Fruit fly (Drosophila melanogaster) whole organism, prepupa: ENCODE measurements around the gene CHKov1.

Source experiments
- Blimp-1 ChIP-seq: fragments of 200-800 bp; sonication (Bioruptor generic); optimal IDR thresholded peaks from 3 replicates; lab custom pipeline; 2017; ENCODE audit warnings: missing biosample characterization, missing genetic modification characterization, mild to moderate bottlenecking, moderate library complexity, missing genetic modification reagents
- CG10631 ChIP-seq: fragments of 200-800 bp; sonication (Bioruptor generic); optimal IDR thresholded peaks from 2 replicates; lab custom pipeline; 2016; ENCODE audit warnings: missing biosample characterization, missing genetic modification characterization
- CG10669 ChIP-seq: fragments of 200-800 bp; sonication (Bioruptor generic); optimal IDR thresholded peaks from 3 replicates; lab custom pipeline; 2018; ENCODE audit warnings: missing biosample characterization, mild to moderate bottlenecking, missing genetic modification characterization, moderate library complexity
- CG11294 ChIP-seq: fragments of 200-800 bp; sonication (Bioruptor generic); IDR thresholded peaks from 2 replicates; pipeline ENCODE4 v1.3.6; 2022; ENCODE audit warnings: missing biosample characterization, missing genetic modification characterization
- CG11902 ChIP-seq: fragments of 200-800 bp; sonication (Bioruptor generic); optimal IDR thresholded peaks from 3 replicates; lab custom pipeline; 2016; ENCODE audit warnings: missing biosample characterization, missing genetic modification characterization
- CG15336 ChIP-seq: fragments of 200-800 bp; sonication (Bioruptor generic); IDR thresholded peaks from 2 replicates; pipeline ENCODE4 v1.3.6; 2022; ENCODE audit warnings: missing biosample characterization, missing genetic modification characterization
- CG1621 ChIP-seq: fragments of 200-800 bp; sonication (Bioruptor generic); optimal IDR thresholded peaks from 3 replicates; lab custom pipeline; 2018; ENCODE audit warnings: missing biosample characterization, mild to moderate bottlenecking, missing genetic modification characterization
- CG16779 ChIP-seq: fragments of 200-800 bp; sonication (Bioruptor generic); optimal IDR thresholded peaks from 3 replicates; lab custom pipeline; 2017; ENCODE audit warnings: missing biosample characterization, mild to moderate bottlenecking, missing genetic modification characterization
- CG3032 ChIP-seq: fragments of 200-800 bp; optimal IDR thresholded peaks from 2 replicates; lab custom pipeline; 2019; ENCODE audit warnings: missing biosample characterization, mild to moderate bottlenecking, missing genetic modification characterization, moderate library complexity
- CG31627 ChIP-seq: fragments of 200-800 bp; sonication (Bioruptor generic); optimal IDR thresholded peaks from 3 replicates; lab custom pipeline; 2016; ENCODE audit warnings: missing biosample characterization, missing genetic modification characterization
- CG34406 ChIP-seq: fragments of 200-800 bp; sonication (Bioruptor generic); optimal IDR thresholded peaks from 3 replicates; lab custom pipeline; 2016; ENCODE audit warnings: missing biosample characterization, missing genetic modification characterization
- CG3919 ChIP-seq: fragments of 200-800 bp; sonication (Bioruptor generic); optimal IDR thresholded peaks from 3 replicates; lab custom pipeline; 2016; ENCODE audit warnings: missing biosample characterization, missing genetic modification characterization
- CG6163 ChIP-seq: fragments of 200-800 bp; sonication (Bioruptor generic); IDR thresholded peaks from 3 replicates; pipeline ENCODE4 v1.3.6; 2022; ENCODE audit warnings: missing biosample characterization, missing genetic modification characterization
- CG6792 ChIP-seq: fragments of 200-800 bp; sonication (Bioruptor generic); optimal IDR thresholded peaks from 3 replicates; lab custom pipeline; 2016; ENCODE audit warnings: missing biosample characterization, missing genetic modification characterization
- CG6808 ChIP-seq: fragments of 200-800 bp; sonication (Bioruptor generic); optimal IDR thresholded peaks from 3 replicates; lab custom pipeline; 2017; ENCODE audit warnings: missing biosample characterization, missing genetic modification characterization, mild to moderate bottlenecking, moderate library complexity, missing genetic modification reagents
- CG6854 ChIP-seq: fragments of 200-800 bp; sonication (Bioruptor generic); optimal IDR thresholded peaks from 2 replicates; lab custom pipeline; 2017; ENCODE audit warnings: missing biosample characterization, mild to moderate bottlenecking, missing genetic modification characterization
- CG7368 ChIP-seq: fragments of 200-800 bp; sonication (Bioruptor generic); optimal IDR thresholded peaks from 3 replicates; lab custom pipeline; 2016; ENCODE audit warnings: missing biosample characterization, missing genetic modification characterization
- CG8119 ChIP-seq: fragments of 200-800 bp; sonication (Bioruptor generic); IDR thresholded peaks from 3 replicates; pipeline ENCODE4 v1.3.6; 2022; ENCODE audit warnings: missing biosample characterization, missing genetic modification characterization
- CG8632 ChIP-seq: fragments of 200-800 bp; sonication (Bioruptor generic); optimal IDR thresholded peaks from 3 replicates; lab custom pipeline; 2016; ENCODE audit warnings: missing biosample characterization, missing genetic modification characterization
- CG9139 ChIP-seq: fragments of 200-800 bp; sonication (Bioruptor generic); optimal IDR thresholded peaks from 3 replicates; lab custom pipeline; 2017; ENCODE audit warnings: missing biosample characterization, mild to moderate bottlenecking, missing genetic modification characterization
- Eip75B ChIP-seq: fragments of 200-800 bp; sonication (Bioruptor generic); optimal IDR thresholded peaks from 3 replicates; lab custom pipeline; 2016; ENCODE audit warnings: missing biosample characterization, missing genetic modification characterization
- Eip78C ChIP-seq: fragments of 200-800 bp; sonication (Bioruptor generic); peaks from one replicate; lab custom pipeline; 2016; ENCODE audit warnings: missing biosample characterization, missing genetic modification characterization
- Eip93F ChIP-seq: fragments of 200-800 bp; sonication (Bioruptor generic); optimal IDR thresholded peaks from 2 replicates; lab custom pipeline; 2016; ENCODE audit warnings: missing biosample characterization, mild to moderate bottlenecking, missing genetic modification characterization
- Ets21C ChIP-seq: fragments of 200-800 bp; sonication (Bioruptor generic); optimal IDR thresholded peaks from 3 replicates; lab custom pipeline; 2016; ENCODE audit warnings: missing biosample characterization, missing genetic modification characterization
- Ets96B ChIP-seq: fragments of 200-800 bp; optimal IDR thresholded peaks from 2 replicates; lab custom pipeline; 2019; ENCODE audit warnings: missing biosample characterization, mild to moderate bottlenecking, missing genetic modification characterization, moderate library complexity
- Gug ChIP-seq: fragments of 200-800 bp; sonication (Bioruptor generic); IDR thresholded peaks from 2 replicates; pipeline ENCODE4 v1.3.6; 2022; ENCODE audit warnings: missing biosample characterization, missing genetic modification characterization
- Hr38 ChIP-seq: sonication (Bioruptor generic); optimal IDR thresholded peaks from 2 replicates; lab custom pipeline; 2016; ENCODE audit warnings: missing biosample characterization, missing genetic modification characterization
- Hr39 ChIP-seq: fragments of 200-800 bp; sonication (Bioruptor generic); optimal IDR thresholded peaks from 2 replicates; lab custom pipeline; 2016; ENCODE audit warnings: missing biosample characterization, missing genetic modification characterization
- Hr4 ChIP-seq: fragments of 200-800 bp; sonication (Bioruptor generic); optimal IDR thresholded peaks from 3 replicates; lab custom pipeline; 2016; ENCODE audit warnings: missing biosample characterization, missing genetic modification characterization
- Lpt ChIP-seq: fragments of 200-800 bp; sonication (Bioruptor generic); optimal IDR thresholded peaks from 3 replicates; lab custom pipeline; 2016; ENCODE audit warnings: missing biosample characterization, missing genetic modification characterization
- Met ChIP-seq: fragments of 200-800 bp; sonication (Bioruptor generic); optimal IDR thresholded peaks from 3 replicates; lab custom pipeline; 2016; ENCODE audit warnings: missing biosample characterization, missing genetic modification characterization
- OdsH ChIP-seq: fragments of 200-800 bp; sonication (Bioruptor generic); optimal IDR thresholded peaks from 3 replicates; lab custom pipeline; 2016; ENCODE audit warnings: missing biosample characterization, missing genetic modification characterization
- Smox ChIP-seq: fragments of 200-800 bp; sonication (Bioruptor generic); optimal IDR thresholded peaks from 3 replicates; lab custom pipeline; 2016; ENCODE audit warnings: missing biosample characterization, missing genetic modification characterization
- Sox102F ChIP-seq: fragments of 200-800 bp; sonication (Bioruptor generic); optimal IDR thresholded peaks from 2 replicates; lab custom pipeline; 2016; ENCODE audit warnings: missing biosample characterization, mild to moderate bottlenecking, missing genetic modification characterization
- Sox15 ChIP-seq: fragments of 200-800 bp; sonication (Bioruptor generic); optimal IDR thresholded peaks from 3 replicates; lab custom pipeline; 2016; ENCODE audit warnings: missing biosample characterization, missing genetic modification characterization
- achi ChIP-seq: fragments of 200-800 bp; sonication (Bioruptor generic); optimal IDR thresholded peaks from 3 replicates; lab custom pipeline; 2016; ENCODE audit warnings: missing biosample characterization, missing genetic modification characterization
- acj6 ChIP-seq: fragments of 200-800 bp; sonication (Bioruptor generic); optimal IDR thresholded peaks from 3 replicates; lab custom pipeline; 2016; ENCODE audit warnings: missing biosample characterization, missing genetic modification characterization
- cyc ChIP-seq: fragments of 200-800 bp; sonication (Bioruptor generic); optimal IDR thresholded peaks from 3 replicates; lab custom pipeline; 2016; ENCODE audit warnings: missing biosample characterization, missing genetic modification characterization
- dsx ChIP-seq: fragments of 200-800 bp; optimal IDR thresholded peaks from 3 replicates; lab custom pipeline; 2019; ENCODE audit warnings: missing biosample characterization, mild to moderate bottlenecking, missing genetic modification characterization, moderate library complexity; ENCODE audit not compliant: poor library complexity, severe bottlenecking
- esn ChIP-seq: fragments of 200-800 bp; sonication (Bioruptor generic); optimal IDR thresholded peaks from 2 replicates; lab custom pipeline; 2016; ENCODE audit warnings: missing biosample characterization, mild to moderate bottlenecking, missing genetic modification characterization, moderate library complexity
- fd59A ChIP-seq: fragments of 200-800 bp; sonication (Bioruptor generic); optimal IDR thresholded peaks from 2 replicates; lab custom pipeline; 2017; ENCODE audit warnings: missing biosample characterization, mild to moderate bottlenecking, missing genetic modification characterization, missing genetic modification reagents
- fd85E ChIP-seq: fragments of 200-800 bp; sonication (Bioruptor generic); optimal IDR thresholded peaks from 3 replicates; lab custom pipeline; 2016; ENCODE audit warnings: missing biosample characterization, missing genetic modification characterization
- fkh ChIP-seq: fragments of 200-800 bp; sonication (Bioruptor generic); optimal IDR thresholded peaks from 3 replicates; lab custom pipeline; 2017; ENCODE audit warnings: missing biosample characterization, mild to moderate bottlenecking, missing genetic modification characterization, moderate library complexity
- lz ChIP-seq: fragments of 200-800 bp; sonication (Bioruptor generic); optimal IDR thresholded peaks from 3 replicates; lab custom pipeline; 2016; ENCODE audit warnings: missing biosample characterization, missing genetic modification characterization
- salr ChIP-seq, 2 experiments: fragments of 200-800 bp; sonication (Bioruptor generic); optimal IDR thresholded peaks; 3 replicates each; lab custom pipeline; 2016 to 2018; ENCODE audit warnings: missing biosample characterization in 2 of 2, missing genetic modification characterization in 2 of 2, mild to moderate bottlenecking in 1 of 2
- spab ChIP-seq: fragments of 200-800 bp; sonication (Bioruptor generic); optimal IDR thresholded peaks from 2 replicates; lab custom pipeline; 2017; ENCODE audit warnings: missing biosample characterization, mild to moderate bottlenecking, missing genetic modification characterization, missing genetic modification reagents
- ss ChIP-seq, 2 experiments: fragments of 200-800 bp; sonication (Bioruptor generic); optimal IDR thresholded peaks; 2 replicates in 1 of 2; 3 replicates in 1 of 2; lab custom pipeline; 2017 to 2018; ENCODE audit warnings: mild to moderate bottlenecking in 2 of 2, missing biosample characterization in 2 of 2, missing genetic modification characterization in 2 of 2, moderate library complexity in 1 of 2
- vri ChIP-seq: fragments of 200-800 bp; sonication (Bioruptor generic); optimal IDR thresholded peaks from 3 replicates; lab custom pipeline; 2016; ENCODE audit warnings: missing biosample characterization, mild to moderate bottlenecking, missing genetic modification characterization

CHKov1 gene

dm6 chr3R:25292864-25293284, 36.2 kb downstream of the CHKov1 start, which contains the start of gene CG31098 (continued):
- no peak for TF ChIP-seq CG6854 (GFP tag; lab: Kevin White, UChicago)
- no peak for TF ChIP-seq Gug
- TF ChIP-seq CG1621 (tag; lab: Kevin White, UChicago), result no peak
- TF ChIP-seq salr (GFP tag; optimal IDR thresholded peaks at IDR 0.05; lab: Kevin White, UChicago), result no peak
- TF ChIP-seq Eip93F (GFP tag; lab: Kevin White, UChicago), result peak; percentile 25
- TF ChIP-seq esn, result no peak
- no peak for TF ChIP-seq Sox15 (GFP tag; lab: Kevin White, UChicago)
- TF ChIP-seq CG7368 (GFP tag; lab: Kevin White, UChicago), result no peak
- no peak for TF ChIP-seq achi (GFP tag; lab: Kevin White, UChicago)
- no peak for TF ChIP-seq CG3032 (tag; lab: Kevin White, UChicago)
- TF ChIP-seq CG9139 (GFP tag; lab: Kevin White, UChicago), result no peak
- no peak for TF ChIP-seq Hr38
- TF ChIP-seq CG6808, result no peak
- no peak for TF ChIP-seq CG6792
- no peak for TF ChIP-seq Hr39 (GFP tag; lab: Kevin White, UChicago)
- no peak for TF ChIP-seq Ets21C (GFP tag; lab: Kevin White, UChicago)
- TF ChIP-seq CG11294 (GFP tag; lab: Robert Waterston, UW), result no peak
- TF ChIP-seq OdsH (GFP tag; lab: Kevin White, UChicago), result no peak
- no peak for TF ChIP-seq spab (GFP tag; lab: Kevin White, UChicago)
- no peak for TF ChIP-seq acj6 (GFP tag; lab: Kevin White, UChicago)
- TF ChIP-seq dsx (GFP tag; lab: Kevin White, UChicago), result no peak
- no peak for TF ChIP-seq CG8632 (GFP tag; lab: Kevin White, UChicago)
- TF ChIP-seq CG16779, result peak; percentile 55
- no peak for TF ChIP-seq Hr4 (GFP tag; lab: Kevin White, UChicago)
- no peak for TF ChIP-seq CG31627 (GFP tag; lab: Kevin White, UChicago)
- TF ChIP-seq ss (GFP tag; optimal IDR thresholded peaks at IDR 0.05; lab: Kevin White, UChicago), result no peak
- TF ChIP-seq CG10669 (GFP tag; lab: Kevin White, UChicago), result no peak
- TF ChIP-seq Eip75B, result no peak
- TF ChIP-seq Eip78C (GFP tag; lab: Kevin White, UChicago), result peak; percentile 77
- no peak for TF ChIP-seq Met (GFP tag; lab: Kevin White, UChicago)
- no peak for TF ChIP-seq Smox (GFP tag; lab: Kevin White, UChicago)

dm6 chr3R:25289589-25289988, 39.5 kb downstream of the CHKov1 start, which contains the start of gene CG11893:
TSS of gene CG11893 (plus strand) at chr3R:25289889.
- TF ChIP-seq Hr38 (no peak), CG6163 (GFP tag; lab: Robert Waterston, UW) (no peak), CG6792 (no peak), fd85E (no peak), Eip75B (no peak), CG15336 (GFP tag; lab: Robert Waterston, UW) (no peak), acj6 (GFP tag; lab: Kevin White, UChicago) (no peak), Gug (no peak), CG3919 (GFP tag; lab: Kevin White, UChicago) (no peak), CG11294 (GFP tag; lab: Robert Waterston, UW) (no peak), Blimp-1 (GFP tag; lab: Kevin White, UChicago) (no peak)

dm6 chr3R:25287128-25287527, 42.0 kb downstream of the CHKov1 start, which contains the start of gene CG13658:
TSS of gene CG13658 (plus strand) at chr3R:25287474.
- no peak for TF ChIP-seq Ets96B (tag; lab: Kevin White, UChicago)
- TF ChIP-seq CG10631, result no peak
- no peak for TF ChIP-seq CG34406 (GFP tag; lab: Kevin White, UChicago)
- TF ChIP-seq fkh (GFP tag; lab: Kevin White, UChicago), result no peak
- TF ChIP-seq lz (GFP tag; lab: Kevin White, UChicago), result no peak
- TF ChIP-seq Hr4 (GFP tag; lab: Kevin White, UChicago), result no peak
- TF ChIP-seq Sox102F (GFP tag; lab: Kevin White, UChicago), result no peak
- TF ChIP-seq spab (GFP tag; lab: Kevin White, UChicago), result no peak
- TF ChIP-seq Blimp-1 (GFP tag; lab: Kevin White, UChicago), result no peak
- TF ChIP-seq fd59A (GFP tag; lab: Kevin White, UChicago), result no peak
- no peak for TF ChIP-seq CG11902 (GFP tag; lab: Kevin White, UChicago)
- TF ChIP-seq CG8119 (GFP tag; lab: Robert Waterston, UW), result no peak
- TF ChIP-seq CG16779, result no peak
- TF ChIP-seq CG3032 (tag; lab: Kevin White, UChicago), result no peak
- TF ChIP-seq CG1621 (tag; lab: Kevin White, UChicago), result no peak
- no peak for TF ChIP-seq cyc (GFP tag; lab: Kevin White, UChicago)
- TF ChIP-seq vri (GFP tag; lab: Kevin White, UChicago), result no peak
- TF ChIP-seq CG8632 (GFP tag; lab: Kevin White, UChicago), result no peak
- no peak for TF ChIP-seq Hr39 (GFP tag; lab: Kevin White, UChicago)
- no peak for TF ChIP-seq Lpt (GFP tag; lab: Kevin White, UChicago)
